Fruit fly (Drosophila melanogaster) whole organism, larva: ENCODE results near the gene Rlip.

ENCODE experiments used
- noc ChIP-seq: fragments of 200-800 bp; sonication (Bioruptor generic); optimal IDR thresholded peaks from 3 replicates; lab custom pipeline; 2019; ENCODE audit warnings: missing biosample characterization, mild to moderate bottlenecking, missing genetic modification characterization, moderate library complexity

The Rlip gene

DNA sequence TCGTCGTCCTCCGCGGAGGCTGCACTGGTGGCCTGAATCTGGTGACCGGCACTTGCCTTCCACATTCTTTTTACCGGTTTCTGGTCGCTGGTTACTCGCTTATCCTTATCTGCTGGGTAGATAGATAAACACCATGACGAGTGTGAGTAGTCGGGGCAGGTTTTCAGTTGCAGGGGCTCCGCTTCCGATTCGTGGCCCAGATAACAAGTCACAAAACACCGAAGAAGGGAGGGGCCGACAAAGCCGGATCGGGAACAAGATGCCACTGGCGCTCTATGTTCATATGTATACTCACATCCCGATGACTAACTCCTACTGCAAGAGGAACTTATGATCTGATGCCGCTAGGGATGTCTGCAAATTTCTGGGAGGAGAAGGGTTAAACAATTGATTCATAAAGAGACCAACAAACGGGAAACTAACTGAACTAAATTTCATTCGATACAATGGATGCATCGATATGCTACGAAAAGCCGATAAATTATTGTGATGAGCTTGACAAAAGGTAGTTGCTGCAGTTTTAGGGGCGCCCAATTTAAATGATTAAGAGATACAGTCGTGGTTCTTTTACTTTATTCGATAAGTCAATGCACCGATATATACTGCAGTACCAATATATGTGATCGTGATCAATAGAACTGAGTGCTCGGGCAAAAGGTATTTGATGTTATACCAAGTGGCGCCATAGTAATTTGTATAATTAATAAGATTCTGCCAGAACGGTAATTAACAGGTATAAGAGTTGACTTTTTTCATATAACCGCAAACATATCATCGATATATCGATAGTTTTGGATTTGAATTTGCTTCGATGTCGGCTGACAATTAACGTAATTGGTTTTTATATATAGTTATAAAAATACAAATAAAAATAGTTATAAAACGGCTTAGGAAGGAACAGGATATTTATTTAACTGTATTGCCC is 46.8 kb downstream of the Rlip start, which contains the start of gene Cortactin:
Gene Cortactin (minus strand): TSS at position 472 of the 925 bp plus-strand sequence.
- peak; percentile 9 for TF ChIP-seq noc (tag; lab: Kevin White, UChicago)

dm6 chr3R:21065010-21065695 is 47.7 kb downstream of the Rlip start, which contains the start of gene AnxB9:
TSS of gene AnxB9 (plus strand) at chr3R:21065241.
- peak; percentile 60 for TF ChIP-seq noc (tag; lab: Kevin White, UChicago)

dm6 chr3R:21065696-21066080 is 48.2 kb downstream of the Rlip start:
- no peak for TF ChIP-seq noc (tag; lab: Kevin White, UChicago)

DNA sequence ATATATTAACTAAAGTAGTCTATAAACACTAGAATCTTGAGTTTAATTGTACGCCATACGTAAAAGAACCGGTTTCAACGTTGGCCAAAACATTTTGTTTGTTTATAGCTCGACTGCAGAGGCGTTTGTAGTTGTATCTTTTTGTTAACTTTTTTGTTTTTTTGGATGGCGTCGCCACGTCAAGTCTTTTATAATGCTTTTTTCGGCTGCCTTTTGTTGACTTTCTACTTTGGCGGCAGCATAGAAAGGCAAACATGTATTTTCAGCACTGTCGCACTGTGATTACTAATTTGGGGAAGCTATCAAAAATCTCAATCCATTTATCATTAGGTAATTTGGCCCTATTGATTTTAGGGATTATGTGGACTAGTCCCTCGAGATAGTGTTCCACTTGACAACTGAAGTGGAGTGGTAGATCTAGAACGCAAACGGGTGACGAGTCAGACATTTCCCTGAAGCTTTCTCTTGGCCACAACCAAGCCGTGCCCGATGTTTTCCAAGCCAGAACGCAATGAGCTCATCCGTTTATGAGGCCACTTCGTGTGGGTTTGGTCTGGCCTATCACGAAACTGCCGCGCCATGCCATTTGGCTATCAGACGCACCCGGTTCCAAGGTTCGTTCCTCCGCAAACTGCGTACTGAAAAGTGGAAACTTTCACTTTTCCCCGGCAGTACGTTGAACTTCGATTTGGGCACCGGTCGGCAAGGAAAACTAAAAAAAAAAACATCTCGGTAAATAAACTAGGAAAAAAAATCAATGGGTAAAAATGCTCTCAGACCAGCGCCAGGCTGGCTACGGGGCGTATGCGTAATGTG is 49.2 kb downstream of the Rlip start:
- TF ChIP-seq noc (tag; lab: Kevin White, UChicago), result no peak

DNA sequence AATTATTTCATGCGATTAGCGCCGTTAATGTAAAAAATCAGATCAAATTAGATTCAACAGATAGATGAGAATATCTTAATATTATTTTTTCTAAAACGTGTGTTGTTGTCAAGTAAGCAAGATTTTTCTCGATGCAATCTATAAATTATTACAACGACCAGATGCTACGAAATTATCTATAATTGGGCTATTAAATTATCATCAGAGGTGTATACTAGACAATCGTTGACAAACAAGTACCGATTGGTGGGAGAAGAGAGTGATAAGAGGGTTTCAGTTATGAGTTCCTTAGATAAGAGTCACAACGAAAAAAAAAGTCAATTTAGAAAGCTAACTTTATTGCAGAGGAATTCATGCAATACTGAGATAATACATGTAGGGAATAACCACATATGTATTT is 50.1 kb downstream of the Rlip start:
- no peak for TF ChIP-seq noc (tag; lab: Kevin White, UChicago)

dm6 chr3R:21069742-21070141 is 52.3 kb downstream of the Rlip start:
- no peak for TF ChIP-seq noc (tag; lab: Kevin White, UChicago)
